Fruit fly (Drosophila melanogaster) whole organism, prepupa: ENCODE measurements around the gene RSG7.

Experiments used
- Blimp-1 ChIP-seq: fragments of 200-800 bp; sonication (Bioruptor generic); optimal IDR thresholded peaks from 3 replicates; lab custom pipeline; 2017; ENCODE audit warnings: missing biosample characterization, missing genetic modification characterization, mild to moderate bottlenecking, moderate library complexity, missing genetic modification reagents
- CG10631 ChIP-seq: fragments of 200-800 bp; sonication (Bioruptor generic); optimal IDR thresholded peaks from 2 replicates; lab custom pipeline; 2016; ENCODE audit warnings: missing biosample characterization, missing genetic modification characterization
- CG11762 ChIP-seq: fragments of 200-800 bp; sonication (Bioruptor generic); optimal IDR thresholded peaks from 3 replicates; lab custom pipeline; 2016; ENCODE audit warnings: missing biosample characterization, missing genetic modification characterization; ENCODE audit not compliant: insufficient read depth
- CG11902 ChIP-seq: fragments of 200-800 bp; sonication (Bioruptor generic); optimal IDR thresholded peaks from 3 replicates; lab custom pipeline; 2016; ENCODE audit warnings: missing biosample characterization, missing genetic modification characterization
- CG15336 ChIP-seq: fragments of 200-800 bp; sonication (Bioruptor generic); IDR thresholded peaks from 2 replicates; pipeline ENCODE4 v1.3.6; 2022; ENCODE audit warnings: missing biosample characterization, missing genetic modification characterization
- CG1621 ChIP-seq: fragments of 200-800 bp; sonication (Bioruptor generic); optimal IDR thresholded peaks from 3 replicates; lab custom pipeline; 2018; ENCODE audit warnings: missing biosample characterization, mild to moderate bottlenecking, missing genetic modification characterization
- CG16779 ChIP-seq: fragments of 200-800 bp; sonication (Bioruptor generic); optimal IDR thresholded peaks from 3 replicates; lab custom pipeline; 2017; ENCODE audit warnings: missing biosample characterization, mild to moderate bottlenecking, missing genetic modification characterization
- CG3032 ChIP-seq: fragments of 200-800 bp; optimal IDR thresholded peaks from 2 replicates; lab custom pipeline; 2019; ENCODE audit warnings: missing biosample characterization, mild to moderate bottlenecking, missing genetic modification characterization, moderate library complexity
- CG31627 ChIP-seq: fragments of 200-800 bp; sonication (Bioruptor generic); optimal IDR thresholded peaks from 3 replicates; lab custom pipeline; 2016; ENCODE audit warnings: missing biosample characterization, missing genetic modification characterization
- CG34406 ChIP-seq: fragments of 200-800 bp; sonication (Bioruptor generic); optimal IDR thresholded peaks from 3 replicates; lab custom pipeline; 2016; ENCODE audit warnings: missing biosample characterization, missing genetic modification characterization
- CG3919 ChIP-seq: fragments of 200-800 bp; sonication (Bioruptor generic); optimal IDR thresholded peaks from 3 replicates; lab custom pipeline; 2016; ENCODE audit warnings: missing biosample characterization, missing genetic modification characterization
- CG4318 ChIP-seq: fragments of 200-800 bp; sonication (Bioruptor generic); optimal IDR thresholded peaks from 3 replicates; lab custom pipeline; 2017; ENCODE audit warnings: missing biosample characterization, mild to moderate bottlenecking, missing genetic modification characterization
- CG6163 ChIP-seq: fragments of 200-800 bp; sonication (Bioruptor generic); IDR thresholded peaks from 3 replicates; pipeline ENCODE4 v1.3.6; 2022; ENCODE audit warnings: missing biosample characterization, missing genetic modification characterization
- CG6792 ChIP-seq: fragments of 200-800 bp; sonication (Bioruptor generic); optimal IDR thresholded peaks from 3 replicates; lab custom pipeline; 2016; ENCODE audit warnings: missing biosample characterization, missing genetic modification characterization
- CG6808 ChIP-seq: fragments of 200-800 bp; sonication (Bioruptor generic); optimal IDR thresholded peaks from 3 replicates; lab custom pipeline; 2017; ENCODE audit warnings: missing biosample characterization, missing genetic modification characterization, mild to moderate bottlenecking, moderate library complexity, missing genetic modification reagents
- CG6854 ChIP-seq: fragments of 200-800 bp; sonication (Bioruptor generic); optimal IDR thresholded peaks from 2 replicates; lab custom pipeline; 2017; ENCODE audit warnings: missing biosample characterization, mild to moderate bottlenecking, missing genetic modification characterization
- CG8119 ChIP-seq: fragments of 200-800 bp; sonication (Bioruptor generic); IDR thresholded peaks from 3 replicates; pipeline ENCODE4 v1.3.6; 2022; ENCODE audit warnings: missing biosample characterization, missing genetic modification characterization
- CG8319 ChIP-seq: fragments of 200-800 bp; sonication (Bioruptor generic); optimal IDR thresholded peaks from 3 replicates; lab custom pipeline; 2016; ENCODE audit warnings: missing biosample characterization, missing genetic modification characterization
- CG8632 ChIP-seq: fragments of 200-800 bp; sonication (Bioruptor generic); optimal IDR thresholded peaks from 3 replicates; lab custom pipeline; 2016; ENCODE audit warnings: missing biosample characterization, missing genetic modification characterization
- CG9139 ChIP-seq: fragments of 200-800 bp; sonication (Bioruptor generic); optimal IDR thresholded peaks from 3 replicates; lab custom pipeline; 2017; ENCODE audit warnings: missing biosample characterization, mild to moderate bottlenecking, missing genetic modification characterization
- Eip75B ChIP-seq: fragments of 200-800 bp; sonication (Bioruptor generic); optimal IDR thresholded peaks from 3 replicates; lab custom pipeline; 2016; ENCODE audit warnings: missing biosample characterization, missing genetic modification characterization
- Eip78C ChIP-seq: fragments of 200-800 bp; sonication (Bioruptor generic); peaks from one replicate; lab custom pipeline; 2016; ENCODE audit warnings: missing biosample characterization, missing genetic modification characterization
- Eip93F ChIP-seq: fragments of 200-800 bp; sonication (Bioruptor generic); optimal IDR thresholded peaks from 2 replicates; lab custom pipeline; 2016; ENCODE audit warnings: missing biosample characterization, mild to moderate bottlenecking, missing genetic modification characterization
- Ets96B ChIP-seq: fragments of 200-800 bp; optimal IDR thresholded peaks from 2 replicates; lab custom pipeline; 2019; ENCODE audit warnings: missing biosample characterization, mild to moderate bottlenecking, missing genetic modification characterization, moderate library complexity
- Gug ChIP-seq: fragments of 200-800 bp; sonication (Bioruptor generic); IDR thresholded peaks from 2 replicates; pipeline ENCODE4 v1.3.6; 2022; ENCODE audit warnings: missing biosample characterization, missing genetic modification characterization
- Hr38 ChIP-seq: sonication (Bioruptor generic); optimal IDR thresholded peaks from 2 replicates; lab custom pipeline; 2016; ENCODE audit warnings: missing biosample characterization, missing genetic modification characterization
- Hr39 ChIP-seq: fragments of 200-800 bp; sonication (Bioruptor generic); optimal IDR thresholded peaks from 2 replicates; lab custom pipeline; 2016; ENCODE audit warnings: missing biosample characterization, missing genetic modification characterization
- Hr4 ChIP-seq: fragments of 200-800 bp; sonication (Bioruptor generic); optimal IDR thresholded peaks from 3 replicates; lab custom pipeline; 2016; ENCODE audit warnings: missing biosample characterization, missing genetic modification characterization
- Lpt ChIP-seq: fragments of 200-800 bp; sonication (Bioruptor generic); optimal IDR thresholded peaks from 3 replicates; lab custom pipeline; 2016; ENCODE audit warnings: missing biosample characterization, missing genetic modification characterization
- Met ChIP-seq: fragments of 200-800 bp; sonication (Bioruptor generic); optimal IDR thresholded peaks from 3 replicates; lab custom pipeline; 2016; ENCODE audit warnings: missing biosample characterization, missing genetic modification characterization
- OdsH ChIP-seq: fragments of 200-800 bp; sonication (Bioruptor generic); optimal IDR thresholded peaks from 3 replicates; lab custom pipeline; 2016; ENCODE audit warnings: missing biosample characterization, missing genetic modification characterization
- Sox14 ChIP-seq: fragments of 200-800 bp; sonication (Bioruptor generic); optimal IDR thresholded peaks from 3 replicates; lab custom pipeline; 2016; ENCODE audit warnings: missing biosample characterization, missing genetic modification characterization
- Sox15 ChIP-seq: fragments of 200-800 bp; sonication (Bioruptor generic); optimal IDR thresholded peaks from 3 replicates; lab custom pipeline; 2016; ENCODE audit warnings: missing biosample characterization, missing genetic modification characterization
- achi ChIP-seq: fragments of 200-800 bp; sonication (Bioruptor generic); optimal IDR thresholded peaks from 3 replicates; lab custom pipeline; 2016; ENCODE audit warnings: missing biosample characterization, missing genetic modification characterization
- acj6 ChIP-seq: fragments of 200-800 bp; sonication (Bioruptor generic); optimal IDR thresholded peaks from 3 replicates; lab custom pipeline; 2016; ENCODE audit warnings: missing biosample characterization, missing genetic modification characterization
- dac ChIP-seq: fragments of 200-800 bp; sonication (Bioruptor generic); optimal IDR thresholded peaks from 2 replicates; lab custom pipeline; 2017; ENCODE audit warnings: missing biosample characterization, mild to moderate bottlenecking, missing genetic modification characterization
- dsx ChIP-seq: fragments of 200-800 bp; optimal IDR thresholded peaks from 3 replicates; lab custom pipeline; 2019; ENCODE audit warnings: missing biosample characterization, mild to moderate bottlenecking, missing genetic modification characterization, moderate library complexity; ENCODE audit not compliant: poor library complexity, severe bottlenecking
- eg ChIP-seq: fragments of 200-800 bp; sonication (Bioruptor generic); IDR thresholded peaks from 3 replicates; pipeline ENCODE4 v1.3.6; 2022; ENCODE audit warnings: missing biosample characterization, missing genetic modification characterization
- esn ChIP-seq: fragments of 200-800 bp; sonication (Bioruptor generic); optimal IDR thresholded peaks from 2 replicates; lab custom pipeline; 2016; ENCODE audit warnings: missing biosample characterization, mild to moderate bottlenecking, missing genetic modification characterization, moderate library complexity
- fd59A ChIP-seq: fragments of 200-800 bp; sonication (Bioruptor generic); optimal IDR thresholded peaks from 2 replicates; lab custom pipeline; 2017; ENCODE audit warnings: missing biosample characterization, mild to moderate bottlenecking, missing genetic modification characterization, missing genetic modification reagents
- fkh ChIP-seq: fragments of 200-800 bp; sonication (Bioruptor generic); optimal IDR thresholded peaks from 3 replicates; lab custom pipeline; 2017; ENCODE audit warnings: missing biosample characterization, mild to moderate bottlenecking, missing genetic modification characterization, moderate library complexity
- lz ChIP-seq: fragments of 200-800 bp; sonication (Bioruptor generic); optimal IDR thresholded peaks from 3 replicates; lab custom pipeline; 2016; ENCODE audit warnings: missing biosample characterization, missing genetic modification characterization
- pdm3 ChIP-seq: fragments of 200-800 bp; sonication (Bioruptor generic); optimal IDR thresholded peaks from 3 replicates; lab custom pipeline; 2016; ENCODE audit warnings: missing biosample characterization, missing genetic modification characterization
- salr ChIP-seq, 2 experiments: fragments of 200-800 bp; sonication (Bioruptor generic); optimal IDR thresholded peaks; 3 replicates each; lab custom pipeline; 2016 to 2018; ENCODE audit warnings: missing biosample characterization in 2 of 2, missing genetic modification characterization in 2 of 2, mild to moderate bottlenecking in 1 of 2
- spab ChIP-seq: fragments of 200-800 bp; sonication (Bioruptor generic); optimal IDR thresholded peaks from 2 replicates; lab custom pipeline; 2017; ENCODE audit warnings: missing biosample characterization, mild to moderate bottlenecking, missing genetic modification characterization, missing genetic modification reagents
- svp ChIP-seq: fragments of 200-800 bp; sonication (Bioruptor generic); peaks from one replicate; lab custom pipeline; 2016; ENCODE audit warnings: missing biosample characterization, missing genetic modification characterization
- topi ChIP-seq: fragments of 200-800 bp; sonication (Bioruptor generic); optimal IDR thresholded peaks from 3 replicates; lab custom pipeline; 2016; ENCODE audit warnings: missing biosample characterization, missing genetic modification characterization
- vri ChIP-seq: fragments of 200-800 bp; sonication (Bioruptor generic); optimal IDR thresholded peaks from 3 replicates; lab custom pipeline; 2016; ENCODE audit warnings: missing biosample characterization, mild to moderate bottlenecking, missing genetic modification characterization

RSG7 gene

dm6 chrX:16822080-16822479, 22.2 kb downstream of the RSG7 start (continued):
- TF ChIP-seq pdm3 (GFP tag; lab: Kevin White, UChicago) (peak; percentile 77), Eip75B (peak; percentile 47), CG4318 (GFP tag; lab: Kevin White, UChicago) (peak; percentile 62), CG31627 (GFP tag; lab: Kevin White, UChicago) (peak; percentile 49), topi (GFP tag; lab: Kevin White, UChicago) (peak; percentile 52), salr (GFP tag; optimal IDR thresholded peaks at IDR 0.05; lab: Kevin White, UChicago) (peak; percentile 22 to 51), eg (GFP tag; lab: Robert Waterston, UW) (peak; percentile 93), Ets96B (peak; percentile 67), CG3919 (GFP tag; lab: Kevin White, UChicago) (peak; percentile 72), Sox14 (GFP tag; lab: Kevin White, UChicago) (peak; percentile 65), svp (GFP tag; lab: Kevin White, UChicago) (peak; percentile 56), vri (GFP tag; lab: Kevin White, UChicago) (no peak), CG1621 (tag; lab: Kevin White, UChicago) (peak; percentile 64), Lpt (GFP tag; lab: Kevin White, UChicago) (peak; percentile 75), Sox15 (GFP tag; lab: Kevin White, UChicago) (peak; percentile 34)

DNA sequence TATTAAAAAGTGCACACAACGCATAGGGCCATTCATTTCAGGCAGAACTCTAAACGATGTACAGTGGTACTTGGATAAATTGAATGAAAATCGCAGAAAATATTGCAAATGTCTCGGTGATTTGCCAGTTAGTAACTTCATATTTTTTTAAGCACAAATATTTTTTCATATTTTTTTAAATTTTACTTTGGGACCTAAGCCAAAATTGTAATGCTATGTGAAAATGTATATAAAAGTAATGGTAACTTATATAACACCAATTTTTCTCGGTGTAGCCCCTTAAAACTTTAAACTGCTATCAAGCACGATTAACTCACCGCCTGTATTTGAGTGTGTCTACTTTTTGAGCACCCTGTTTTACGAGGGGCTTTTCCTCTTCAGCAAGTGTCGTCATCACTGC, 23.0 kb downstream of the RSG7 start:
- TF ChIP-seq Lpt (GFP tag; lab: Kevin White, UChicago) (no peak), CG8119 (GFP tag; lab: Robert Waterston, UW) (peak; percentile 62; the same call in 2 of the 3 replicates), eg (GFP tag; lab: Robert Waterston, UW) (peak; percentile 62), CG6808 (no peak), CG9139 (GFP tag; lab: Kevin White, UChicago) (no peak), CG8632 (no peak), fd59A (GFP tag; lab: Kevin White, UChicago) (no peak), pdm3 (GFP tag; lab: Kevin White, UChicago) (peak; percentile 35), Hr4 (GFP tag; lab: Kevin White, UChicago) (peak; percentile 40), achi (GFP tag; lab: Kevin White, UChicago) (peak; percentile 10), CG15336 (peak; percentile 70), Eip75B (no peak), Gug (no peak), CG34406 (GFP tag; lab: Kevin White, UChicago) (no peak), CG6792 (GFP tag; lab: Kevin White, UChicago) (no peak), Eip93F (no peak), Eip78C (GFP tag; lab: Kevin White, UChicago) (peak; percentile 78), CG6854 (GFP tag; lab: Kevin White, UChicago) (no peak), esn (GFP tag; lab: Kevin White, UChicago) (no peak), CG3032 (tag; lab: Kevin White, UChicago) (no peak), Met (no peak), Hr38 (GFP tag; lab: Kevin White, UChicago) (no peak), Ets96B (no peak), salr (GFP tag; optimal IDR thresholded peaks at IDR 0.05; lab: Kevin White, UChicago) (no peak), dac (no peak), CG11902 (GFP tag; lab: Kevin White, UChicago) (no peak), lz (GFP tag; lab: Kevin White, UChicago) (no peak), CG6163 (GFP tag; lab: Robert Waterston, UW) (0 out of 3 replicates have a peak, but pooled peaks have one; percentile 40), CG8319 (GFP tag; lab: Kevin White, UChicago) (no peak), CG10631 (GFP tag; lab: Kevin White, UChicago) (peak; percentile 5), Sox14 (GFP tag; lab: Kevin White, UChicago) (no peak), CG16779 (tag; lab: Kevin White, UChicago) (no peak), CG11762 (peak; percentile 10), svp (GFP tag; lab: Kevin White, UChicago) (no peak), CG4318 (GFP tag; lab: Kevin White, UChicago) (peak; percentile 26), Blimp-1 (no peak), Hr39 (no peak), spab (GFP tag; lab: Kevin White, UChicago) (no peak), dsx (GFP tag; lab: Kevin White, UChicago) (no peak), OdsH (GFP tag; lab: Kevin White, UChicago) (peak; percentile 31), topi (GFP tag; lab: Kevin White, UChicago) (no peak), acj6 (GFP tag; lab: Kevin White, UChicago) (peak; percentile 13), fkh (GFP tag; lab: Kevin White, UChicago) (no peak), CG1621 (tag; lab: Kevin White, UChicago) (no peak), Sox15 (GFP tag; lab: Kevin White, UChicago) (no peak)
